Fruit fly (Drosophila melanogaster) whole organism, adult: Measurements from ENCODE around the gene PH4alphaSG2.

Source experiments
- CG11617 ChIP-seq: fragments of 200-800 bp; sonication (Bioruptor generic); optimal IDR thresholded peaks from 2 replicates; lab custom pipeline; 2017; ENCODE audit warnings: mild to moderate bottlenecking, missing biosample characterization, missing genetic modification reagents, missing genetic modification characterization
- CG12768 ChIP-seq: fragments of 200-800 bp; sonication (Bioruptor generic); optimal IDR thresholded peaks from 2 replicates; lab custom pipeline; 2017; ENCODE audit warnings: missing biosample characterization, missing genetic modification characterization, mild to moderate bottlenecking, moderate library complexity, missing genetic modification reagents
- CG14711 ChIP-seq: fragments of 200-800 bp; sonication (Bioruptor generic); optimal IDR thresholded peaks from 2 replicates; lab custom pipeline; 2018; ENCODE audit warnings: missing biosample characterization, mild to moderate bottlenecking, missing genetic modification characterization, moderate library complexity
- CG1620 ChIP-seq: fragments of 200-800 bp; sonication (Bioruptor generic); optimal IDR thresholded peaks from 2 replicates; lab custom pipeline; 2016; ENCODE audit warnings: missing biosample characterization, missing genetic modification characterization
- CG33017 ChIP-seq: fragments of 200-800 bp; sonication (Bioruptor generic); optimal IDR thresholded peaks from 2 replicates; lab custom pipeline; 2018; ENCODE audit warnings: missing biosample characterization, mild to moderate bottlenecking, missing genetic modification characterization, moderate library complexity
- CG5204 ChIP-seq: fragments of 200-800 bp; sonication (Bioruptor generic); optimal IDR thresholded peaks from 2 replicates; lab custom pipeline; 2016; ENCODE audit warnings: missing biosample characterization, missing genetic modification characterization
- CG7045 ChIP-seq: fragments of 200-800 bp; sonication (Bioruptor generic); optimal IDR thresholded peaks from 2 replicates; lab custom pipeline; 2017; ENCODE audit warnings: missing biosample characterization, mild to moderate bottlenecking, missing genetic modification characterization
- CG7101 ChIP-seq: fragments of 200-800 bp; sonication (Bioruptor generic); optimal IDR thresholded peaks from 2 replicates; lab custom pipeline; 2018; ENCODE audit warnings: missing biosample characterization, mild to moderate bottlenecking, missing genetic modification characterization, moderate library complexity
- Clk ChIP-seq: fragments of 200-800 bp; sonication (Bioruptor generic); optimal IDR thresholded peaks from 2 replicates; lab custom pipeline; 2017; ENCODE audit warnings: missing biosample characterization, missing genetic modification characterization
- Crg-1 ChIP-seq: fragments of 200-800 bp; sonication (Bioruptor generic); optimal IDR thresholded peaks from 2 replicates; lab custom pipeline; 2016; ENCODE audit warnings: missing biosample characterization, missing genetic modification characterization
- Hr96 ChIP-seq: fragments of 200-800 bp; sonication (Bioruptor generic); optimal IDR thresholded peaks from 2 replicates; lab custom pipeline; 2016; ENCODE audit warnings: missing biosample characterization, missing genetic modification characterization
- Mnt ChIP-seq: fragments of 200-800 bp; sonication (Bioruptor generic); optimal IDR thresholded peaks from 2 replicates; lab custom pipeline; 2016; ENCODE audit warnings: missing biosample characterization, mild to moderate bottlenecking, missing genetic modification characterization
- bab1 ChIP-seq: fragments of 200-800 bp; sonication (Bioruptor generic); optimal IDR thresholded peaks from 3 replicates; lab custom pipeline; 2019; ENCODE audit warnings: missing biosample characterization, mild to moderate bottlenecking, missing genetic modification characterization, moderate library complexity
- cic ChIP-seq: fragments of 200-800 bp; sonication (Bioruptor generic); optimal IDR thresholded peaks from 2 replicates; lab custom pipeline; 2017; ENCODE audit warnings: missing biosample characterization, mild to moderate bottlenecking, missing genetic modification characterization, moderate library complexity
- cnc ChIP-seq, 2 experiments: fragments of >200 bp; optimal IDR thresholded peaks; 2 replicates each; lab custom pipeline; 2017
- kay ChIP-seq: fragments of 200-800 bp; sonication (Bioruptor generic); peaks from one replicate; lab custom pipeline; 2016; ENCODE audit warnings: missing biosample characterization, missing genetic modification characterization, borderline replicate concordance
- ovo ChIP-seq: fragments of 200-800 bp; sonication (Bioruptor generic); optimal IDR thresholded peaks from 2 replicates; lab custom pipeline; 2016; ENCODE audit warnings: missing biosample characterization, missing genetic modification characterization
- pad ChIP-seq: fragments of 200-800 bp; sonication (Bioruptor generic); optimal IDR thresholded peaks from 3 replicates; lab custom pipeline; 2017; ENCODE audit warnings: missing biosample characterization, missing genetic modification characterization, mild to moderate bottlenecking, moderate library complexity, missing genetic modification reagents
- tj ChIP-seq: fragments of 200-800 bp; sonication (Bioruptor generic); optimal IDR thresholded peaks from 3 replicates; lab custom pipeline; 2017; ENCODE audit warnings: missing biosample characterization, mild to moderate bottlenecking, missing genetic modification characterization, moderate library complexity
- toe ChIP-seq: fragments of 200-800 bp; sonication (Bioruptor generic); optimal IDR thresholded peaks from 2 replicates; lab custom pipeline; 2016; ENCODE audit warnings: missing biosample characterization, missing genetic modification characterization

PH4alphaSG2 gene

DNA sequence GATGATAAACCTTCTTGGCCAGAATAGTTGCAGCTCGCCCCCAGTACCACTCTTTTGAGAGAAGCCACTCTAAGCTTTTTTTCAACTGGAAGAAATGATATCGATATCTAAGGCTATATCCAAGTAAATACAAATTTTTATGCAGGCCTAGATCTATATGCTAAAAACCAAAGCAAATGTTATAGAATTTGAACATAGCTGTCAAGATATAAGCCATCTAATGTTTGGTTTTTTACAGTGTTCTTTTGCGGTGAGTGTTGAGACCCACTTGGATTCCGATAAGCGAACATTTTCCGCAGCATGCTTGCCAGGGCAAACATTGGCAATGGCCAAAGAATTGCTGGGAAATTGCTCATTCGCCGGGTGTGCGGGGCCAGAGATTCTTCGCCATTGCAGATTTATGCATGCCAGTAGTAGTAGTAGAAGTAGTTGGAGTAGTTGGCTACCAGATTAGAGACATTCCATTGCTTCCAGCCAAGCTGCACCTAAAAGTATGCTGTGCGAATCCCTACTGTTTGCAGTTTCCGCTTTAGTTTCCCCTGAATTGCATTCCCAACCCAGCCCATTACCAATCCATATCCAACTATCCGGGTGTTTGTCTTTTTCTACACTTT, 38.9 kb downstream of the PH4alphaSG2 start:
- TF ChIP-seq Crg-1 (GFP tag; lab: Kevin White, UChicago) (no peak), CG5204 (no peak), Hr96 (GFP tag; lab: Kevin White, UChicago) (no peak), CG14711 (tag; lab: Kevin White, UChicago) (no peak), kay (no peak), pad (no peak), CG33017 (no peak), CG7045 (GFP tag; lab: Kevin White, UChicago) (no peak), cnc (optimal IDR thresholded peaks at IDR 0.05; lab: Kevin White, UChicago) (no peak), Mnt (no peak), CG1620 (GFP tag; lab: Kevin White, UChicago) (no peak), toe (no peak), bab1 (GFP tag; lab: Kevin White, UChicago) (no peak), CG12768 (no peak), ovo (GFP tag; lab: Kevin White, UChicago) (no peak), tj (GFP tag; lab: Kevin White, UChicago) (no peak), CG11617 (no peak), CG7101 (no peak), cic (no peak), Clk (GFP tag; lab: Kevin White, UChicago) (no peak)

DNA sequence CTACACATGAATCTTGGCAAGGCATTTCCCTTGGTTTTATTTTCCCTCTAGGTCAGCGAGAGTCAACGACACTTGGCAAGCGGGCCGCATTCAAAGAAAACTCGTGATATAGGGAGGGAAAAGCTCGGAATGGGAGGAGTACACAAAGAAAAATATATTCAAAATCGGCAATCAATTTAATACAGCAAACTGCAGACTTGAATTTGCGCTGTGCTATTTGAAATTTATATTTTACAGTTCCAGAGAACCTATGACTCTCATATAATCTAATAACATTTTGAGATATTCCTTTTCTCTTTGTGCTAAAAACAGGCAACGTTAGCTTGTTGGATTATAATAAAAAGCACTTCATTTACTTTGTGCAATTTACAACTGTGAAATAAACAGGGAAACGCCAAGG, 39.7 kb downstream of the PH4alphaSG2 start:
- TF ChIP-seq CG7101, result no peak
- no peak for TF ChIP-seq Crg-1 (GFP tag; lab: Kevin White, UChicago)
- TF ChIP-seq Hr96 (GFP tag; lab: Kevin White, UChicago), result no peak
- TF ChIP-seq ovo (GFP tag; lab: Kevin White, UChicago), result no peak
- TF ChIP-seq Clk (GFP tag; lab: Kevin White, UChicago), result no peak
- no peak for TF ChIP-seq bab1 (GFP tag; lab: Kevin White, UChicago)
- TF ChIP-seq tj (GFP tag; lab: Kevin White, UChicago), result no peak
- no peak for TF ChIP-seq kay
- no peak for TF ChIP-seq CG33017
- TF ChIP-seq CG12768, result no peak
- no peak for TF ChIP-seq CG11617
- TF ChIP-seq CG1620 (GFP tag; lab: Kevin White, UChicago), result no peak
- TF ChIP-seq toe, result no peak
- no peak for TF ChIP-seq CG14711 (tag; lab: Kevin White, UChicago)
- TF ChIP-seq pad, result no peak
- TF ChIP-seq Mnt, result no peak
- TF ChIP-seq cnc (optimal IDR thresholded peaks at IDR 0.05; lab: Kevin White, UChicago), result no peak
- TF ChIP-seq cic, result no peak
- no peak for TF ChIP-seq CG5204

DNA sequence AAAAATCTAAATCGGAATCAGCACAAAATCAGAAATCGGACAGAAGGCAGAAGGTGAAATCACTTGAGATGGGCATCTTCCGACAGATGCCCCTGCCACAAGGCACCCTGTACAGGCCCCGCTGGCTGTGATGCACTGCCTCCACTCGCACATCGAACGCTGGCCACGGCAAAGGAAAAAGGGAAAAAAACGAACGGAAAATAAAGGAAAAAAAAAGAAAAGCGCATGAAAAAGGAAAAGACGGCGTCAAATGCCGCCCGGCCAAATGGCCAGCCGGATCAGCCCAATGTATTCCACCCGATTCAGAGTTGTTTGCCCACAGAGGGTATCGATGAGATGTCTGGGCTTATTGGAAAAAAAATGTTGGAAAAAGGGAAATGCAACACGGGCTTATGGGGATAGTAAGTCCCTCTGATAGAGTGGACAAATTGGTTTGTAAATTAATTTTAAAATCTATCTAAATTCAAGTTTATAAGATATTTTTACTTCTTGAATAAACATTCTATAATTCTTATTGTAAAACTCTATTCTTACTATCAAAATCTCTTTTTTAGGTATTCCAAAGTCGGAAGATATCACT, 41.3 kb downstream of the PH4alphaSG2 start:
- TF ChIP-seq CG1620 (GFP tag; lab: Kevin White, UChicago) (no peak), Clk (GFP tag; lab: Kevin White, UChicago) (no peak), CG12768 (no peak), Hr96 (GFP tag; lab: Kevin White, UChicago) (no peak), tj (GFP tag; lab: Kevin White, UChicago) (no peak), ovo (GFP tag; lab: Kevin White, UChicago) (no peak), cic (no peak), CG33017 (no peak), CG14711 (tag; lab: Kevin White, UChicago) (no peak), CG5204 (no peak), CG7045 (GFP tag; lab: Kevin White, UChicago) (no peak), Crg-1 (GFP tag; lab: Kevin White, UChicago) (no peak)

DNA sequence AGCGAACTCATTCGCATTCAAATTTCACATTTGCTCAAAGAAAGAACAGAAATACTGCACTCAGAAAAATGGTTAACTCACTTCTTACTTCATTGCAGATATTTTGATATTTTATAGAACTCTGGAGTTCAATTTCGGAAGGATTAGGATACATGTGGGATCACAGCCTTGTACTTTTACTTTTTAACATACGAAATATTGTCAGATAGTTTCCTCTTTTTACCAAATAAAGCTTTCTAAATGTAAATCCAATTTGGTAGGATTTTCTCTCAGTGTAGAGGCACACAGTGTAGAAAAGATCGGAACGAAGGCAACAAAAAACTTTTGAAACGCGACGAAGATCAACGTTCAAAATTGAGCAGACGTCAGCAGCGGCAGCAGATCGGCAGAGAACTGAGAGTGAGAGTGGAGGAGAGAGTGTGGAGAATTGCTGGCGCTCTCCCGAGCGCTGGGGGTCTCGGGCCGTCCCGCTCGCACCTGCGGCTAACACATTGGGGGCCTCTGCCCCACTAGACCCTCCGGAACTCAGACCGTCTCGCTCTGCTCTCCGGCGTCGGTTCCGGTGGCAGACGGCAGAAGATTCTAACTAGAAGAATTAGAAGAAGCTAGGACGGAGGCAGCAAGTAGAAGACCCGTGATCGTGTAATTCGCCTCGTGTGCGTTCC, 42.2 kb downstream of the PH4alphaSG2 start, which contains the start of gene tmod:
Gene tmod (plus strand): TSS at position 619 of the 665 bp plus-strand sequence.
- TF ChIP-seq CG7101, result no peak
- peak; percentile 18 for TF ChIP-seq bab1 (GFP tag; lab: Kevin White, UChicago)
- peak; percentile 77 for TF ChIP-seq tj (GFP tag; lab: Kevin White, UChicago)
- TF ChIP-seq Hr96 (GFP tag; lab: Kevin White, UChicago), result peak; percentile 10
- no peak for TF ChIP-seq Mnt
- TF ChIP-seq Crg-1 (GFP tag; lab: Kevin White, UChicago), result no peak
- peak; percentile 36 for TF ChIP-seq CG14711 (tag; lab: Kevin White, UChicago)
- TF ChIP-seq cic, result no peak
- TF ChIP-seq pad, result peak; percentile 59
- TF ChIP-seq CG1620 (GFP tag; lab: Kevin White, UChicago), result no peak

DNA sequence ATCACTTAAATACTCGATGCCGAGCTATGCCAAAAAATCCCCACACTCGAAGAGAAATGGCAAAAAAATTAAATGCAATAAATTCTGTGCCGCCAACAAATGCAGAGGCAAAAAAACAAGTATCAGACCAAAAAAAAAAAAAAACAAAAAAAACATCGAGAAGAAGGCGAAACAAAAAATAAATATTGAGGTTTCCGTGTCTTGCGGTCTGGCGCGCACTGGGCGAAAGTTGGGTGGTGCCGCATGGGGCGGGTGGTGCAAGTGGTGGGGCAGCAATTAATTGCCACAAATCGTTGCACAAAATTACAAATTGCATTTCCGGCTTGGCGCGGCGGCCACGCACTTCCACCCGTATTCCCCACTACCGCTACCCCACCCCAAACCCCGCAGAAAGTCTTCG, 44.6 kb downstream of the PH4alphaSG2 start:
- TF ChIP-seq CG7045 (GFP tag; lab: Kevin White, UChicago), result no peak
- TF ChIP-seq cic, result no peak

dm6 chr3R:30536432-30536831, 46.6 kb downstream of the PH4alphaSG2 start:
- TF ChIP-seq Clk (GFP tag; lab: Kevin White, UChicago), result no peak
- no peak for TF ChIP-seq CG5204
- TF ChIP-seq CG7101, result no peak
- TF ChIP-seq CG14711 (tag; lab: Kevin White, UChicago), result no peak
- TF ChIP-seq kay, result no peak
- TF ChIP-seq CG33017, result no peak
- TF ChIP-seq Hr96 (GFP tag; lab: Kevin White, UChicago), result no peak
- TF ChIP-seq CG11617, result no peak
- TF ChIP-seq Mnt, result no peak
- TF ChIP-seq bab1 (GFP tag; lab: Kevin White, UChicago), result no peak
- TF ChIP-seq tj (GFP tag; lab: Kevin White, UChicago), result no peak
- TF ChIP-seq CG12768, result no peak
- TF ChIP-seq ovo (GFP tag; lab: Kevin White, UChicago), result no peak
- TF ChIP-seq cic, result no peak
- no peak for TF ChIP-seq CG1620 (GFP tag; lab: Kevin White, UChicago)
- no peak for TF ChIP-seq toe
- TF ChIP-seq cnc (optimal IDR thresholded peaks at IDR 0.05; lab: Kevin White, UChicago), result no peak
- TF ChIP-seq CG7045 (GFP tag; lab: Kevin White, UChicago), result no peak
